Fruit fly (Drosophila melanogaster) whole organism, embryonic: ENCODE data around the gene asl.

Experiments used
- Antp ChIP-seq: fragments of 200-800 bp; sonication (Bioruptor generic); optimal IDR thresholded peaks from 3 replicates; lab custom pipeline; 2016; ENCODE audit warnings: missing biosample characterization, missing genetic modification characterization
- Asciz ChIP-seq: fragments of 200-800 bp; sonication (Bioruptor generic); optimal IDR thresholded peaks from 2 replicates; lab custom pipeline; 2017; ENCODE audit warnings: missing biosample characterization, mild to moderate bottlenecking, missing genetic modification characterization, missing genetic modification reagents
- Atf-2 ChIP-seq: fragments of 200-800 bp; sonication (Bioruptor generic); optimal IDR thresholded peaks from 2 replicates; lab custom pipeline; 2016; ENCODE audit warnings: missing biosample characterization, missing genetic modification characterization
- Atf3 ChIP-seq: fragments of 200-800 bp; sonication (Bioruptor generic); optimal IDR thresholded peaks from 3 replicates; lab custom pipeline; 2016; ENCODE audit warnings: missing biosample characterization, missing genetic modification characterization
- CG10543 ChIP-seq: fragments of 200-800 bp; sonication (Bioruptor generic); optimal IDR thresholded peaks from 3 replicates; lab custom pipeline; 2017; ENCODE audit warnings: missing biosample characterization, mild to moderate bottlenecking, missing genetic modification characterization, moderate library complexity
- CG10654 ChIP-seq: fragments of 200-800 bp; sonication (Bioruptor generic); optimal IDR thresholded peaks from 2 replicates; lab custom pipeline; 2016; ENCODE audit warnings: missing biosample characterization, missing genetic modification characterization
- CG11085 ChIP-seq: fragments of 200-800 bp; sonication (Bioruptor generic); IDR thresholded peaks from 2 replicates; pipeline ENCODE4 v1.3.6; 2022; ENCODE audit warnings: missing biosample characterization, missing genetic modification characterization
- CG11696 ChIP-seq: fragments of 200-800 bp; sonication (Bioruptor generic); IDR thresholded peaks from 2 replicates; pipeline ENCODE4 v1.3.6; 2022; ENCODE audit warnings: missing biosample characterization, missing genetic modification characterization
- CG13624 ChIP-seq: fragments of 200-800 bp; sonication (Bioruptor generic); optimal IDR thresholded peaks from 2 replicates; lab custom pipeline; 2016; ENCODE audit warnings: missing biosample characterization, missing genetic modification characterization
- CG15696 ChIP-seq: fragments of 200-800 bp; sonication (Bioruptor generic); optimal IDR thresholded peaks from 2 replicates; lab custom pipeline; 2019; ENCODE audit warnings: missing biosample characterization, mild to moderate bottlenecking, missing genetic modification characterization, moderate library complexity
- CG16863 ChIP-seq: fragments of 200-800 bp; sonication (Bioruptor generic); optimal IDR thresholded peaks from 3 replicates; lab custom pipeline; 2016; ENCODE audit warnings: missing biosample characterization, missing genetic modification characterization
- CG17612 ChIP-seq: fragments of 200-800 bp; sonication (Bioruptor generic); IDR thresholded peaks from 2 replicates; pipeline ENCODE4 v1.3.6; 2022; ENCODE audit warnings: missing biosample characterization, missing genetic modification characterization
- CG17829 ChIP-seq: fragments of 200-800 bp; optimal IDR thresholded peaks from 2 replicates; lab custom pipeline; 2019; ENCODE audit warnings: missing biosample characterization, mild to moderate bottlenecking, missing genetic modification characterization, moderate library complexity
- CG18476 ChIP-seq: fragments of 200-800 bp; sonication (Bioruptor generic); optimal IDR thresholded peaks from 2 replicates; lab custom pipeline; 2016; ENCODE audit warnings: missing biosample characterization, mild to moderate bottlenecking, missing genetic modification characterization
- CG31388 ChIP-seq: fragments of 200-800 bp; sonication (Bioruptor generic); optimal IDR thresholded peaks from 2 replicates; lab custom pipeline; 2016; ENCODE audit warnings: missing biosample characterization, missing genetic modification characterization
- CG3407 ChIP-seq: fragments of 200-800 bp; sonication (Bioruptor generic); optimal IDR thresholded peaks from 2 replicates; lab custom pipeline; 2018; ENCODE audit warnings: missing biosample characterization, mild to moderate bottlenecking, missing genetic modification characterization
- CG34422 ChIP-seq: fragments of 200-800 bp; sonication (Bioruptor generic); IDR thresholded peaks from 3 replicates; pipeline ENCODE4 v1.3.6; 2022; ENCODE audit warnings: missing biosample characterization, missing genetic modification characterization
- CG4404 ChIP-seq: fragments of 200-800 bp; sonication (Bioruptor generic); IDR thresholded peaks from 2 replicates; pipeline ENCODE4 v1.3.6; 2022; ENCODE audit warnings: missing biosample characterization, missing genetic modification characterization
- CG4424 ChIP-seq: fragments of 200-800 bp; sonication (Bioruptor generic); optimal IDR thresholded peaks from 3 replicates; lab custom pipeline; 2016; ENCODE audit warnings: missing biosample characterization, missing genetic modification characterization
- CG4617 ChIP-seq: fragments of 200-800 bp; sonication (Bioruptor generic); optimal IDR thresholded peaks from 3 replicates; lab custom pipeline; 2016; ENCODE audit warnings: missing biosample characterization, missing genetic modification characterization, borderline replicate concordance
- CG4707 ChIP-seq: fragments of 200-800 bp; sonication (Bioruptor generic); optimal IDR thresholded peaks from 2 replicates; lab custom pipeline; 2018; ENCODE audit warnings: missing biosample characterization, mild to moderate bottlenecking, missing genetic modification characterization, moderate library complexity
- CG7372 ChIP-seq: fragments of 200-800 bp; sonication (Bioruptor generic); IDR thresholded peaks from 2 replicates; pipeline ENCODE4 v1.3.6; 2022; ENCODE audit warnings: missing biosample characterization, missing genetic modification characterization
- D ChIP-seq, 2 experiments: fragments of 200-800 bp in 1 of 2; fragments of >200 bp in 1 of 2; sonication (Bioruptor generic) in 1 of 2; optimal IDR thresholded peaks; 2 replicates in 1 of 2; 3 replicates in 1 of 2; lab custom pipeline; 2017; ENCODE audit warnings: mild to moderate bottlenecking in 1 of 2, missing biosample characterization in 1 of 2, missing genetic modification characterization in 1 of 2, missing genetic modification reagents in 1 of 2
- D19B ChIP-seq: fragments of 200-800 bp; sonication (Bioruptor generic); optimal IDR thresholded peaks from 2 replicates; lab custom pipeline; 2017; ENCODE audit warnings: missing biosample characterization, mild to moderate bottlenecking, missing genetic modification characterization
- Ets65A ChIP-seq: fragments of 200-800 bp; sonication (Bioruptor generic); peaks from one replicate; lab custom pipeline; 2016; ENCODE audit warnings: missing biosample characterization, missing genetic modification characterization
- Ets97D ChIP-seq: fragments of 200-800 bp; sonication (Bioruptor generic); optimal IDR thresholded peaks from 3 replicates; lab custom pipeline; 2016; ENCODE audit warnings: missing biosample characterization, missing genetic modification characterization
- HLH3B ChIP-seq: fragments of 200-800 bp; sonication (Bioruptor generic); IDR thresholded peaks from 2 replicates; pipeline ENCODE4 v1.3.6; 2022; ENCODE audit warnings: missing biosample characterization, missing genetic modification characterization
- Mad ChIP-seq: fragments of 200-800 bp; sonication (Bioruptor generic); optimal IDR thresholded peaks from 2 replicates; lab custom pipeline; 2016; ENCODE audit warnings: missing biosample characterization, missing genetic modification characterization
- Oaz ChIP-seq: fragments of 200-800 bp; sonication (Bioruptor generic); IDR thresholded peaks from 2 replicates; pipeline ENCODE4 v1.3.6; 2022; ENCODE audit warnings: missing biosample characterization, missing genetic modification characterization
- Oli ChIP-seq: fragments of 200-800 bp; sonication (Bioruptor generic); optimal IDR thresholded peaks from 2 replicates; lab custom pipeline; 2018; ENCODE audit warnings: missing biosample characterization, mild to moderate bottlenecking, missing genetic modification characterization, moderate library complexity
- Sox102F ChIP-seq: fragments of 200-800 bp; sonication (Bioruptor generic); optimal IDR thresholded peaks from 2 replicates; lab custom pipeline; 2018; ENCODE audit warnings: missing biosample characterization, mild to moderate bottlenecking, missing genetic modification characterization, moderate library complexity
- ci ChIP-seq: fragments of 200-800 bp; sonication (Bioruptor generic); IDR thresholded peaks from 3 replicates; pipeline ENCODE4 v1.3.6; 2022; ENCODE audit warnings: missing biosample characterization, missing genetic modification characterization
- dmrt11E ChIP-seq: fragments of 200-800 bp; sonication (Bioruptor generic); optimal IDR thresholded peaks from 3 replicates; lab custom pipeline; 2018; ENCODE audit warnings: missing biosample characterization, mild to moderate bottlenecking, missing genetic modification characterization, moderate library complexity
- gro ChIP-seq: fragments of 200-800 bp; sonication (Bioruptor generic); optimal IDR thresholded peaks from 2 replicates; lab custom pipeline; 2016; ENCODE audit warnings: missing biosample characterization, missing genetic modification characterization
- ind ChIP-seq: fragments of 200-800 bp; sonication (Bioruptor generic); optimal IDR thresholded peaks from 3 replicates; lab custom pipeline; 2016; ENCODE audit warnings: missing biosample characterization, missing genetic modification characterization
- jumu ChIP-seq: fragments of 200-800 bp; sonication (Bioruptor generic); optimal IDR thresholded peaks from 3 replicates; lab custom pipeline; 2016; ENCODE audit warnings: missing biosample characterization, missing genetic modification characterization
- lmd ChIP-seq: fragments of 200-800 bp; sonication (Bioruptor generic); IDR thresholded peaks from 2 replicates; pipeline ENCODE4 v1.3.6; 2022; ENCODE audit warnings: missing biosample characterization, missing genetic modification characterization
- mirr ChIP-seq: fragments of 200-800 bp; sonication (Bioruptor generic); optimal IDR thresholded peaks from 3 replicates; lab custom pipeline; 2018; ENCODE audit warnings: missing biosample characterization, mild to moderate bottlenecking, missing genetic modification characterization
- nmo ChIP-seq: fragments of 200-800 bp; sonication (Bioruptor generic); optimal IDR thresholded peaks from 2 replicates; lab custom pipeline; 2018; ENCODE audit warnings: missing biosample characterization, mild to moderate bottlenecking, missing genetic modification characterization, moderate library complexity
- org-1 ChIP-seq: fragments of 200-800 bp; sonication (Bioruptor generic); optimal IDR thresholded peaks from 2 replicates; lab custom pipeline; 2017; ENCODE audit warnings: missing biosample characterization, missing genetic modification characterization
- scrt ChIP-seq: fragments of 200-800 bp; sonication (Bioruptor generic); optimal IDR thresholded peaks from 2 replicates; lab custom pipeline; 2018; ENCODE audit warnings: missing biosample characterization, mild to moderate bottlenecking, missing genetic modification characterization, moderate library complexity
- sd ChIP-seq: fragments of 200-800 bp; sonication (Bioruptor generic); optimal IDR thresholded peaks from 3 replicates; lab custom pipeline; 2018; ENCODE audit warnings: missing biosample characterization, mild to moderate bottlenecking, missing genetic modification characterization, moderate library complexity
- slp2 ChIP-seq: fragments of 200-800 bp; sonication (Bioruptor generic); optimal IDR thresholded peaks from 2 replicates; lab custom pipeline; 2016; ENCODE audit warnings: missing biosample characterization, missing genetic modification characterization
- sob ChIP-seq: fragments of 200-800 bp; sonication (Bioruptor generic); IDR thresholded peaks from 2 replicates; pipeline ENCODE4 v1.3.6; 2022; ENCODE audit warnings: missing biosample characterization, missing genetic modification characterization
- sqz ChIP-seq: fragments of 200-800 bp; sonication (Bioruptor generic); optimal IDR thresholded peaks from 3 replicates; lab custom pipeline; 2018; ENCODE audit warnings: missing biosample characterization, mild to moderate bottlenecking, missing genetic modification characterization
- stc ChIP-seq: fragments of 200-800 bp; sonication (Bioruptor generic); IDR thresholded peaks from 2 replicates; pipeline ENCODE4 v1.3.6; 2022; ENCODE audit warnings: missing biosample characterization, missing genetic modification characterization
- tll ChIP-seq, 2 experiments: fragments of 200-800 bp in 1 of 2; fragments of >200 bp in 1 of 2; sonication (Bioruptor generic) in 1 of 2; optimal IDR thresholded peaks; 2 replicates each; lab custom pipeline; 2017 to 2019; ENCODE audit warnings: missing biosample characterization in 2 of 2, missing genetic modification characterization in 2 of 2, mild to moderate bottlenecking in 1 of 2, moderate library complexity in 1 of 2
- trem ChIP-seq: fragments of 200-800 bp; optimal IDR thresholded peaks from 3 replicates; lab custom pipeline; 2019; ENCODE audit warnings: missing biosample characterization, mild to moderate bottlenecking, missing genetic modification characterization, moderate library complexity
- yki ChIP-seq: fragments of >200 bp; optimal IDR thresholded peaks from 3 replicates; lab custom pipeline; 2018
- zf30C ChIP-seq: fragments of 200-800 bp; sonication (Bioruptor generic); optimal IDR thresholded peaks from 3 replicates; lab custom pipeline; 2018; ENCODE audit warnings: missing biosample characterization, mild to moderate bottlenecking, missing genetic modification characterization

Gene asl

dm6 chr3R:5624115-5624878 is 18.0 kb upstream of the asl start, which contains the start of the genes Dph4, Spec2 and RpL13A (continued):
- TF ChIP-seq trem (tag; lab: Kevin White, UChicago): peak; percentile 94
- peak; percentile 86 for TF ChIP-seq CG16863
- TF ChIP-seq Mad: peak; percentile 92
- TF ChIP-seq D (optimal IDR thresholded peaks at IDR 0.05; lab: Kevin White, UChicago): peak; percentile 57
- TF ChIP-seq D (GFP tag; optimal IDR thresholded peaks at IDR 0.05; lab: Kevin White, UChicago): peak; percentile 89
- TF ChIP-seq CG11085 (GFP tag; lab: Robert Waterston, UW): no peak
- peak; percentile 88 for TF ChIP-seq Atf-2 (GFP tag; lab: Kevin White, UChicago)
- peak; percentile 50 for TF ChIP-seq CG15696
- peak; percentile 90 for TF ChIP-seq CG4424 (GFP tag; lab: Kevin White, UChicago)
- TF ChIP-seq CG13624 (GFP tag; lab: Kevin White, UChicago): peak; percentile 95
- peak; percentile 88 for TF ChIP-seq slp2 (GFP tag; lab: Kevin White, UChicago)
- peak; percentile 84 for TF ChIP-seq Atf3 (GFP tag; lab: Kevin White, UChicago)
- TF ChIP-seq dmrt11E (tag; lab: Kevin White, UChicago): peak; percentile 84
- peak; percentile 86 for TF ChIP-seq CG10654
- peak; percentile 93 for TF ChIP-seq CG3407 (GFP tag; lab: Kevin White, UChicago)
- peak; percentile 98 for TF ChIP-seq CG10543 (GFP tag; lab: Kevin White, UChicago)
- peak; percentile 98 for TF ChIP-seq Ets65A
- peak; percentile 32 to 61 for TF ChIP-seq tll (GFP tag; optimal IDR thresholded peaks at IDR 0.05; lab: Kevin White, UChicago)
- TF ChIP-seq CG11696 (GFP tag; lab: Robert Waterston, UW): no peak
- TF ChIP-seq lmd (GFP tag; lab: Robert Waterston, UW): no peak
- TF ChIP-seq CG4707 (GFP tag; lab: Kevin White, UChicago): peak; percentile 93
- no peak for TF ChIP-seq CG4404
- TF ChIP-seq stc (GFP tag; lab: Robert Waterston, UW): no peak
- TF ChIP-seq CG18476: peak; percentile 74
- TF ChIP-seq CG4617 (GFP tag; lab: Kevin White, UChicago): peak; percentile 83
- TF ChIP-seq mirr (GFP tag; lab: Kevin White, UChicago): peak; percentile 98
- peak; percentile 64 for TF ChIP-seq Oli (tag; lab: Kevin White, UChicago)
- TF ChIP-seq CG34422 (GFP tag; lab: Robert Waterston, UW): no peak
- peak; percentile 100 for TF ChIP-seq Ets97D (GFP tag; lab: Kevin White, UChicago)
- peak; percentile 91 for TF ChIP-seq gro (GFP tag; lab: Kevin White, UChicago)
- TF ChIP-seq sob: no peak
- TF ChIP-seq CG17829 (tag; lab: Kevin White, UChicago): peak; percentile 91
- TF ChIP-seq CG17612 (GFP tag; lab: Robert Waterston, UW): no peak
- peak; percentile 59 for TF ChIP-seq zf30C (GFP tag; lab: Kevin White, UChicago)
- TF ChIP-seq Antp: peak; percentile 75
- no peak for TF ChIP-seq sd (tag; lab: Kevin White, UChicago)
- no peak for TF ChIP-seq Sox102F (GFP tag; lab: Kevin White, UChicago)
- peak; percentile 86 for TF ChIP-seq D19B (GFP tag; lab: Kevin White, UChicago)
- peak; percentile 89 for TF ChIP-seq scrt (GFP tag; lab: Kevin White, UChicago)
- peak; percentile 92 for TF ChIP-seq Asciz
- no peak for TF ChIP-seq yki
- no peak for TF ChIP-seq CG31388 (GFP tag; lab: Kevin White, UChicago)
- peak; percentile 75 for TF ChIP-seq ind (GFP tag; lab: Kevin White, UChicago)
- TF ChIP-seq org-1: peak; percentile 92
- TF ChIP-seq sqz (GFP tag; lab: Kevin White, UChicago): peak; percentile 82
- TF ChIP-seq ci (GFP tag; lab: Robert Waterston, UW): no peak
- TF ChIP-seq jumu (GFP tag; lab: Kevin White, UChicago): peak; percentile 81
- peak; percentile 86 for TF ChIP-seq nmo (GFP tag; lab: Kevin White, UChicago)
- no peak for TF ChIP-seq HLH3B
- TF ChIP-seq Oaz (GFP tag; lab: Robert Waterston, UW): no peak
- no peak for TF ChIP-seq CG7372 (GFP tag; lab: Robert Waterston, UW)
